Worm (Caenorhabditis elegans): ENCODE data around the gene Y44F5A.1.

Y44F5A.1 gene

ce11 chrIII:4196301-4196987 lies 51.0 kb downstream of the Y44F5A.1 start (continued):
- TF ChIP-seq ceh-22 (tag; optimal IDR thresholded peaks at IDR 0.05) (no peak), C08G9.2 (tag; optimal IDR thresholded peaks at IDR 0.05) (peak; percentile 89), elt-4 (tag; optimal IDR thresholded peaks at IDR 0.05) (no peak), rnt-1 (tag; optimal IDR thresholded peaks at IDR 0.05) (peak; percentile 64), ahr-1 (tag; optimal IDR thresholded peaks at IDR 0.05) (no peak), ceh-18 (tag; optimal IDR thresholded peaks at IDR 0.05) (peak; percentile 53), ref-2 (tag; optimal IDR thresholded peaks at IDR 0.05) (peak; percentile 51), ceh-31 (tag; optimal IDR thresholded peaks at IDR 0.05) (peak; percentile 89), ceh-34 (tag; optimal IDR thresholded peaks at IDR 0.05) (peak; percentile 28), ceh-48 (tag; optimal IDR thresholded peaks at IDR 0.05) (no peak), ceh-6 (GFP tag; optimal IDR thresholded peaks at IDR 0.05) (no peak), ceh-24 (tag; optimal IDR thresholded peaks at IDR 0.05) (no peak), tbx-7 (tag; optimal IDR thresholded peaks at IDR 0.05) (peak; percentile 69), ets-4 (tag; optimal IDR thresholded peaks at IDR 0.05) (peak; percentile 71), nhr-11 (tag; optimal IDR thresholded peaks at IDR 0.05) (no peak), syd-9 (tag; optimal IDR thresholded peaks at IDR 0.05) (no peak), unc-3 (GFP tag; conservative IDR thresholded peaks at IDR 0.05) (no peak), unc-3 (tag; optimal IDR thresholded peaks at IDR 0.05) (no peak), ama-1 (optimal IDR thresholded peaks at IDR 0.05) (no peak), C38D4.7 (GFP tag; optimal IDR thresholded peaks at IDR 0.05) (no peak), che-1 (tag; optimal IDR thresholded peaks at IDR 0.05) (no peak), elt-2 (tag; optimal IDR thresholded peaks at IDR 0.05) (peak; percentile 34), eyg-1 (tag; optimal IDR thresholded peaks at IDR 0.05) (no peak), ttx-3 (tag; optimal IDR thresholded peaks at IDR 0.05) (no peak), F13H6.1 (tag; optimal IDR thresholded peaks at IDR 0.05) (peak; percentile 41), pha-4 (tag; optimal IDR thresholded peaks at IDR 0.05) (no peak), npax-4 (tag; optimal IDR thresholded peaks at IDR 0.05) (no peak), sdc-2 (tag; optimal IDR thresholded peaks at IDR 0.05) (peak; percentile 19), pax-1 (tag; optimal IDR thresholded peaks at IDR 0.05) (peak; percentile 31), hlh-30 (tag; optimal IDR thresholded peaks at IDR 0.05; ENCODE audit: insufficient read depth) (peak; percentile 93), odd-2 (tag; optimal IDR thresholded peaks at IDR 0.05) (no peak), fkh-6 (tag; optimal IDR thresholded peaks at IDR 0.05) (peak; percentile 74), nhr-232 (tag; optimal IDR thresholded peaks at IDR 0.05) (no peak), ceh-9 (tag; optimal IDR thresholded peaks at IDR 0.05) (no peak), unc-42 (tag; optimal IDR thresholded peaks at IDR 0.05) (peak; percentile 47), gmeb-2 (tag; optimal IDR thresholded peaks at IDR 0.05) (no peak), K02D7.2 (tag; optimal IDR thresholded peaks at IDR 0.05) (no peak), fax-1 (tag; optimal IDR thresholded peaks at IDR 0.05) (no peak), dmd-4 (tag; optimal IDR thresholded peaks at IDR 0.05; ENCODE audit: borderline replicate concordance) (no peak), Y22D7AL.16 (tag; optimal IDR thresholded peaks at IDR 0.05) (no peak), T23F11.4 (GFP tag; optimal IDR thresholded peaks at IDR 0.05) (no peak), K09A11.1 (tag; optimal IDR thresholded peaks at IDR 0.05; ENCODE audit: insufficient read depth) (no peak), hlh-6 (tag; optimal IDR thresholded peaks at IDR 0.05) (no peak), ceh-14 (tag; optimal IDR thresholded peaks at IDR 0.05) (peak; percentile 19), madf-2 (tag; optimal IDR thresholded peaks at IDR 0.05) (no peak)
